Worm (Caenorhabditis elegans) whole organism, mixed stage, embryonic: ENCODE results near the gene T23E7.6.

Source experiments
- elt-1 ChIP-seq: sonication (generic microtip); optimal IDR thresholded peaks from 2 replicates; lab custom pipeline; 2017; ENCODE audit warnings: missing genetic modification characterization, mild to moderate bottlenecking, missing compliant biosample characterization, antibody characterized with exemption, moderate library complexity, borderline replicate concordance; ENCODE audit not compliant: insufficient read depth
- elt-3 ChIP-seq: fragments of 150-350 bp; optimal IDR thresholded peaks from 2 replicates; lab custom pipeline; 2014; ENCODE audit warnings: missing biosample characterization, missing genetic modification characterization
- mep-1 ChIP-seq: fragments of 150-350 bp; optimal IDR thresholded peaks from 2 replicates; lab custom pipeline; 2017; ENCODE audit warnings: missing biosample characterization, missing genetic modification reagents, missing genetic modification characterization, inconsistent platforms
- nhr-76 ChIP-seq: sonication (generic microtip); optimal IDR thresholded peaks from 2 replicates; lab custom pipeline; 2017; ENCODE audit warnings: missing biosample characterization, missing genetic modification characterization
- pha-4 ChIP-seq: fragments of 150-350 bp; optimal IDR thresholded peaks from 2 replicates; lab custom pipeline; 2018; ENCODE audit warnings: missing biosample characterization, missing genetic modification reagents, missing genetic modification characterization
- unc-39 ChIP-seq: fragments of 150-350 bp; optimal IDR thresholded peaks from 2 replicates; lab custom pipeline; 2014; ENCODE audit warnings: missing biosample characterization, missing genetic modification characterization
- unc-62 ChIP-seq: fragments of 150-350 bp; optimal IDR thresholded peaks from 2 replicates; lab custom pipeline; 2014; ENCODE audit warnings: missing biosample characterization, missing genetic modification reagents, missing genetic modification characterization

ce11 chrX:17683698-17684097 is 913 bp downstream of the T23E7.6 start:
- no peak for TF ChIP-seq pha-4 (tag; lab: Kevin White, UChicago)
- no peak for TF ChIP-seq elt-3 (tag; lab: Kevin White, UChicago)
- no peak for TF ChIP-seq nhr-76
- TF ChIP-seq unc-39, result no peak
- TF ChIP-seq elt-1, result no peak
- TF ChIP-seq unc-62 (GFP tag; lab: Kevin White, UChicago), result no peak
- no peak for TF ChIP-seq mep-1
